Worm (Caenorhabditis elegans): ENCODE data around the gene F10E9.1.

The F10E9.1 gene

DNA sequence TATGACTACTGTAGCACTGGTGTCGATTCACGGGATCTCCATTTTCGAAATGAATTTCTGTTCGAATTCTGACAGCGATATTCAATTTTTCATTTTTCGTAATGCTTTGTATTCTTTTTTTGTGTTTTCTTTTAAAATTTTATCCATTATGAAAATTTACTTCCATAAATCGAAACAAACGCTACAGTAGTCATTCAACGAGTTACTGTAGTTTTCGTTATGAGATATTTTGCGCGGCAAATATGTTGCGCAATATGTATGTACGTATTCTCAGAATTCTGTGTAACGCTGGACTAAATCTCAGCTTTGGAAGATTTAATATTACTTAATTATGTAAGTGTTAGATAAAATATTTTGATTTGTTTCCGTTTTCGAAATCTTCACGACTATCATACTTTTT, 46.2 kb downstream of the F10E9.1 start:
- TF ChIP-seq elt-4 (tag; optimal IDR thresholded peaks at IDR 0.05) (no peak), npax-4 (tag; optimal IDR thresholded peaks at IDR 0.05) (no peak), che-1 (tag; optimal IDR thresholded peaks at IDR 0.05) (no peak), rnt-1 (tag; optimal IDR thresholded peaks at IDR 0.05) (no peak), gmeb-2 (tag; optimal IDR thresholded peaks at IDR 0.05) (no peak), pag-3 (tag; optimal IDR thresholded peaks at IDR 0.05; ENCODE audit: borderline replicate concordance) (no peak), K09A11.1 (tag; optimal IDR thresholded peaks at IDR 0.05; ENCODE audit: insufficient read depth) (no peak), nhr-11 (tag; optimal IDR thresholded peaks at IDR 0.05) (no peak), dve-1 (tag; optimal IDR thresholded peaks at IDR 0.05) (no peak), ceh-48 (tag; optimal IDR thresholded peaks at IDR 0.05) (no peak), unc-55 (GFP tag; optimal IDR thresholded peaks at IDR 0.05) (no peak), pha-4 (tag; optimal IDR thresholded peaks at IDR 0.05) (no peak), ref-2 (tag; optimal IDR thresholded peaks at IDR 0.05) (no peak), ttx-3 (tag; optimal IDR thresholded peaks at IDR 0.05) (no peak), pat-9 (tag; optimal IDR thresholded peaks at IDR 0.05) (no peak), tbx-2 (tag; optimal IDR thresholded peaks at IDR 0.05) (no peak), nhr-232 (tag; optimal IDR thresholded peaks at IDR 0.05) (no peak), ztf-16 (tag; optimal IDR thresholded peaks at IDR 0.05) (no peak), pros-1 (tag; optimal IDR thresholded peaks at IDR 0.05) (no peak)

ce11 chrIII:8370188-8370587, 47.2 kb downstream of the F10E9.1 start:
- TF ChIP-seq ceh-22 (tag; optimal IDR thresholded peaks at IDR 0.05): no peak
- no peak for TF ChIP-seq pha-4 (tag; optimal IDR thresholded peaks at IDR 0.05)
- no peak for TF ChIP-seq hlh-30 (tag; optimal IDR thresholded peaks at IDR 0.05; ENCODE audit: insufficient read depth)
- TF ChIP-seq ceh-24 (tag; optimal IDR thresholded peaks at IDR 0.05): no peak
- no peak for TF ChIP-seq ahr-1 (tag; optimal IDR thresholded peaks at IDR 0.05)
- no peak for TF ChIP-seq sox-4 (tag; optimal IDR thresholded peaks at IDR 0.05)
- TF ChIP-seq zip-5 (tag; optimal IDR thresholded peaks at IDR 0.05): no peak
- no peak for TF ChIP-seq K02D7.2 (tag; optimal IDR thresholded peaks at IDR 0.05)
- no peak for TF ChIP-seq madf-2 (tag; optimal IDR thresholded peaks at IDR 0.05)
- TF ChIP-seq hlh-6 (tag; optimal IDR thresholded peaks at IDR 0.05): no peak

DNA sequence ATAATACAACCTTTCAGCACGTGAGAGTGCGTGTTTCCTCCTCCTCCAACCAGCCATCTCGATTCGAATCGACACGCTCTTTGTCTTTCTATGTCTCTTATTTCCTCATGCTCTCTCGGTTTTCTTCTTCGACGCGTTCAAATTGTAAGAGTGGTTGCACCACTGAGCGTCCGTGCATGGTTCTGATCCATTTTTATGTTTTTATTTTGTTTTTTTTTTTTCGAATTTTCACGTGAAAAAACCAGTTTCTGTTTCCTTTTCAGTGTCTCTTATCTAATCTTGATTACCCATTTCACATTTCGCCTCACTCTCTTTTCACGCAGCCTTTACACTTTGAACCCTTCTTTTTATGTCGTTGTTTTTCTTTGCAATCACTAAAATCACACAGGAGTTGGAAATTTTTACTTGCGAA, 47.9 kb downstream of the F10E9.1 start:
- TF ChIP-seq npax-4 (tag; optimal IDR thresholded peaks at IDR 0.05) (no peak), pha-4 (tag; optimal IDR thresholded peaks at IDR 0.05) (no peak), unc-42 (tag; optimal IDR thresholded peaks at IDR 0.05) (no peak), nhr-11 (tag; optimal IDR thresholded peaks at IDR 0.05) (no peak), F13H6.1 (tag; optimal IDR thresholded peaks at IDR 0.05) (no peak), tbx-2 (tag; optimal IDR thresholded peaks at IDR 0.05) (no peak), eyg-1 (tag; optimal IDR thresholded peaks at IDR 0.05) (no peak), nfya-1 (tag; optimal IDR thresholded peaks at IDR 0.05) (peak; percentile 57), elt-4 (tag; optimal IDR thresholded peaks at IDR 0.05) (no peak), ceh-22 (tag; optimal IDR thresholded peaks at IDR 0.05) (no peak), fax-1 (tag; optimal IDR thresholded peaks at IDR 0.05) (no peak), ceh-48 (tag; optimal IDR thresholded peaks at IDR 0.05) (no peak), hlh-30 (tag; optimal IDR thresholded peaks at IDR 0.05; ENCODE audit: insufficient read depth) (peak; percentile 20), C08G9.2 (tag; optimal IDR thresholded peaks at IDR 0.05) (no peak), ceh-31 (tag; optimal IDR thresholded peaks at IDR 0.05) (peak; percentile 1), dmd-4 (tag; optimal IDR thresholded peaks at IDR 0.05; ENCODE audit: borderline replicate concordance) (no peak), fkh-6 (tag; optimal IDR thresholded peaks at IDR 0.05) (no peak)

- TF ChIP-seq hlh-8 (tag; optimal IDR thresholded peaks at IDR 0.05) (no peak), unc-86 (tag; optimal IDR thresholded peaks at IDR 0.05) (no peak), nhr-11 (tag; optimal IDR thresholded peaks at IDR 0.05) (no peak), unc-3 (GFP tag; conservative IDR thresholded peaks at IDR 0.05) (no peak), unc-3 (tag; optimal IDR thresholded peaks at IDR 0.05) (no peak), C08G9.2 (tag; optimal IDR thresholded peaks at IDR 0.05) (no peak), ttx-3 (tag; optimal IDR thresholded peaks at IDR 0.05) (no peak), unc-55 (GFP tag; optimal IDR thresholded peaks at IDR 0.05) (no peak), hlh-13 (GFP tag; optimal IDR thresholded peaks at IDR 0.05) (no peak), rnt-1 (tag; optimal IDR thresholded peaks at IDR 0.05) (no peak), dmd-4 (tag; optimal IDR thresholded peaks at IDR 0.05; ENCODE audit: borderline replicate concordance) (no peak), mec-3 (tag; optimal IDR thresholded peaks at IDR 0.05; ENCODE audit: borderline replicate concordance) (no peak)
These were observed 48.8 kb downstream of the F10E9.1 start, which contains the start of gene lmbr-1 for ce11 chrIII:8371595-8372305. Gene lmbr-1, plus strand, starts transcription at chrIII:8372255.
